Worm (Caenorhabditis elegans) whole organism, late embryonic: Measurements from ENCODE around the gene ced-7.

ENCODE experiments used
- C38D4.7 ChIP-seq: fragments of 200-800 bp; sonication (Bioruptor generic); optimal IDR thresholded peaks from 2 replicates; lab custom pipeline; 2018; ENCODE audit warnings: mild to moderate bottlenecking, missing genetic modification characterization, moderate library complexity, missing compliant biosample characterization
- F13H6.1 ChIP-seq: sonication (generic microtip); optimal IDR thresholded peaks from 2 replicates; lab custom pipeline; 2016; ENCODE audit warnings: missing genetic modification characterization, missing compliant biosample characterization
- T23F11.4 ChIP-seq: fragments of 200-800 bp; sonication (Bioruptor generic); optimal IDR thresholded peaks from 2 replicates; lab custom pipeline; 2018; ENCODE audit warnings: mild to moderate bottlenecking, missing genetic modification characterization, missing compliant biosample characterization
- ahr-1 ChIP-seq: sonication (generic microtip); optimal IDR thresholded peaks from 2 replicates; lab custom pipeline; 2016; ENCODE audit warnings: missing genetic modification characterization, missing compliant biosample characterization
- ama-1 ChIP-seq: fragments of 150-350 bp; optimal IDR thresholded peaks from 2 replicates; lab custom pipeline; 2014
- ceh-18 ChIP-seq: sonication (generic microtip); optimal IDR thresholded peaks from 2 replicates; lab custom pipeline; 2016; ENCODE audit warnings: missing genetic modification characterization, missing compliant biosample characterization
- ceh-24 ChIP-seq: sonication (generic microtip); optimal IDR thresholded peaks from 2 replicates; lab custom pipeline; 2016; ENCODE audit warnings: mild to moderate bottlenecking, missing genetic modification characterization, missing compliant biosample characterization
- ceh-30 ChIP-seq: fragments of 150-350 bp; optimal IDR thresholded peaks from 2 replicates; lab custom pipeline; 2014; ENCODE audit warnings: missing biosample characterization, missing genetic modification characterization
- ceh-31 ChIP-seq: sonication (generic microtip); optimal IDR thresholded peaks from 2 replicates; lab custom pipeline; 2016; ENCODE audit warnings: missing genetic modification characterization, missing compliant biosample characterization
- ceh-48 ChIP-seq: sonication (generic microtip); optimal IDR thresholded peaks from 2 replicates; lab custom pipeline; 2016; ENCODE audit warnings: missing genetic modification characterization, inconsistent platforms, missing compliant biosample characterization
- ceh-6 ChIP-seq: fragments of 200-800 bp; sonication (Bioruptor generic); optimal IDR thresholded peaks from 2 replicates; lab custom pipeline; 2018; ENCODE audit warnings: mild to moderate bottlenecking, missing genetic modification characterization, missing compliant biosample characterization
- ceh-9 ChIP-seq: sonication (generic microtip); optimal IDR thresholded peaks from 2 replicates; lab custom pipeline; 2016; ENCODE audit warnings: mild to moderate bottlenecking, missing genetic modification characterization, inconsistent platforms, missing compliant biosample characterization
- che-1 ChIP-seq: sonication (generic microtip); optimal IDR thresholded peaks from 2 replicates; lab custom pipeline; 2016; ENCODE audit warnings: mild to moderate bottlenecking, missing genetic modification characterization, missing compliant biosample characterization
- dmd-4 ChIP-seq: sonication (generic microtip); optimal IDR thresholded peaks from 2 replicates; lab custom pipeline; 2016; ENCODE audit warnings: borderline replicate concordance, missing genetic modification characterization, missing compliant biosample characterization
- elt-2 ChIP-seq: sonication (generic microtip); optimal IDR thresholded peaks from 2 replicates; lab custom pipeline; 2016; ENCODE audit warnings: missing genetic modification reagents, missing genetic modification characterization, missing compliant biosample characterization
- elt-4 ChIP-seq: sonication (generic microtip); optimal IDR thresholded peaks from 2 replicates; lab custom pipeline; 2016; ENCODE audit warnings: missing genetic modification characterization, missing compliant biosample characterization
- ets-4 ChIP-seq: sonication (generic microtip); optimal IDR thresholded peaks from 2 replicates; lab custom pipeline; 2016; ENCODE audit warnings: missing genetic modification characterization, missing compliant biosample characterization
- eyg-1 ChIP-seq: sonication (generic microtip); optimal IDR thresholded peaks from 2 replicates; lab custom pipeline; 2016; ENCODE audit warnings: missing genotype, missing genetic modification characterization, missing compliant biosample characterization
- fax-1 ChIP-seq: sonication (generic microtip); optimal IDR thresholded peaks from 2 replicates; lab custom pipeline; 2016; ENCODE audit warnings: missing genotype, missing genetic modification characterization, missing compliant biosample characterization
- hlh-30 ChIP-seq: sonication (generic microtip); optimal IDR thresholded peaks from 2 replicates; lab custom pipeline; 2017; ENCODE audit warnings: antibody characterized with exemption, missing genetic modification characterization, missing compliant biosample characterization; ENCODE audit not compliant: insufficient read depth
- lim-6 ChIP-seq: sonication (generic microtip); optimal IDR thresholded peaks from 2 replicates; lab custom pipeline; 2016; ENCODE audit warnings: missing genetic modification characterization, missing compliant biosample characterization
- lin-11 ChIP-seq: fragments of 200-800 bp; sonication (Bioruptor generic); optimal IDR thresholded peaks from 2 replicates; lab custom pipeline; 2018; ENCODE audit warnings: mild to moderate bottlenecking, missing genetic modification characterization, missing compliant biosample characterization
- nfya-1 ChIP-seq: sonication (generic microtip); optimal IDR thresholded peaks from 2 replicates; lab custom pipeline; 2017; ENCODE audit warnings: missing genetic modification characterization, mild to moderate bottlenecking, missing compliant biosample characterization, antibody characterized with exemption, moderate library complexity
- nhr-232 ChIP-seq: sonication (generic microtip); optimal IDR thresholded peaks from 2 replicates; lab custom pipeline; 2016; ENCODE audit warnings: missing genetic modification characterization, missing compliant biosample characterization
- odd-2 ChIP-seq: sonication (generic microtip); optimal IDR thresholded peaks from 2 replicates; lab custom pipeline; 2017; ENCODE audit warnings: antibody characterized with exemption, mild to moderate bottlenecking, missing genetic modification characterization, missing compliant biosample characterization
- pat-9 ChIP-seq: fragments of 200-800 bp; sonication (Bioruptor generic); optimal IDR thresholded peaks from 2 replicates; lab custom pipeline; 2018; ENCODE audit warnings: mild to moderate bottlenecking, missing genetic modification characterization, moderate library complexity, missing compliant biosample characterization
- pha-4 ChIP-seq: fragments of 150-350 bp; optimal IDR thresholded peaks from 2 replicates; lab custom pipeline; 2018; ENCODE audit warnings: missing biosample characterization, missing genetic modification reagents, missing genetic modification characterization
- pqm-1 ChIP-seq: sonication (generic microtip); optimal IDR thresholded peaks from 2 replicates; lab custom pipeline; 2016; ENCODE audit warnings: missing genetic modification characterization, missing compliant biosample characterization
- pros-1 ChIP-seq: fragments of 150-350 bp; optimal IDR thresholded peaks from 2 replicates; lab custom pipeline; 2014; ENCODE audit warnings: missing biosample characterization, missing genetic modification reagents, missing genetic modification characterization
- ref-2 ChIP-seq: sonication (generic microtip); optimal IDR thresholded peaks from 2 replicates; lab custom pipeline; 2016; ENCODE audit warnings: missing genetic modification characterization, missing compliant biosample characterization
- rnt-1 ChIP-seq: sonication (generic microtip); optimal IDR thresholded peaks from 2 replicates; lab custom pipeline; 2016; ENCODE audit warnings: missing genetic modification characterization, missing compliant biosample characterization
- sdc-2 ChIP-seq: sonication (generic microtip); optimal IDR thresholded peaks from 2 replicates; lab custom pipeline; 2016; ENCODE audit warnings: missing genotype, missing genetic modification characterization, missing compliant biosample characterization
- sox-4 ChIP-seq: sonication (generic microtip); optimal IDR thresholded peaks from 2 replicates; lab custom pipeline; 2017; ENCODE audit warnings: mild to moderate bottlenecking, missing genetic modification characterization, inconsistent platforms, missing compliant biosample characterization
- syd-9 ChIP-seq: sonication (generic microtip); optimal IDR thresholded peaks from 2 replicates; lab custom pipeline; 2016; ENCODE audit warnings: mild to moderate bottlenecking, missing genetic modification characterization, moderate library complexity, missing compliant biosample characterization
- tbx-2 ChIP-seq: sonication (generic microtip); optimal IDR thresholded peaks from 2 replicates; lab custom pipeline; 2016; ENCODE audit warnings: missing genetic modification characterization, missing compliant biosample characterization
- ttx-3 ChIP-seq: sonication (generic microtip); optimal IDR thresholded peaks from 2 replicates; lab custom pipeline; 2016; ENCODE audit warnings: missing genetic modification reagents, missing genetic modification characterization, missing compliant biosample characterization
- unc-42 ChIP-seq: sonication (generic microtip); optimal IDR thresholded peaks from 2 replicates; lab custom pipeline; 2016; ENCODE audit warnings: missing genotype, missing genetic modification characterization, missing compliant biosample characterization
- unc-55 ChIP-seq: sonication (generic microtip); optimal IDR thresholded peaks from 2 replicates; lab custom pipeline; 2017; ENCODE audit warnings: missing biosample characterization, missing genetic modification reagents, missing genetic modification characterization
- unc-86 ChIP-seq: sonication (generic microtip); optimal IDR thresholded peaks from 2 replicates; lab custom pipeline; 2016; ENCODE audit warnings: missing genetic modification characterization, missing compliant biosample characterization

Gene ced-7

DNA sequence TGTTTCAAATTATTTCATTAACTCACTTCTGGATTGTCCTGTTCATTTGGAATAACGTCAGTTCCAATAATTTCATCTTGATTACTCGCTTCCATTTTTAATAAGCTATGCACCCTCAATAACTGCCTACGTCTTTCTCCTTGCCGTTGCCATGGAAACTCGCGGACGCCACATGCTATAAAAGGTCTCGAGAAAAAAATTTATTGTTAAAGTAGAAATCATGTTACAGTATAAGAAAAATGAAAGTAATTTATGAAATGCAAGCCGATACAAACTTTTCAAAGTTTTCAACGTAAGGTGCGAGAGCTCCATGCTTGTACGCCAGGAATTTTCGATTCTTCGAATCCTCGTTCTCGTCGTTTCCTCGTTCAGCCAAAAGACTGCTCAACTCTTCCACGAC, 32.2 kb upstream of the ced-7 start, which contains the start of gene bbs-4:
TSS of gene bbs-4 (minus strand) at position 101 of the 400 bp plus-strand sequence.
- no peak for TF ChIP-seq pqm-1 (tag; lab: Kevin White, UChicago)
- TF ChIP-seq lim-6 (tag; lab: Kevin White, UChicago) = no peak
- no peak for TF ChIP-seq hlh-30 (tag; lab: Kevin White, UChicago)
- no peak for TF ChIP-seq pros-1 (tag; lab: Kevin White, UChicago)
- no peak for TF ChIP-seq unc-55 (GFP tag; lab: Kevin White, UChicago)
- no peak for TF ChIP-seq ref-2 (tag; lab: Kevin White, UChicago)
- TF ChIP-seq C38D4.7 = no peak
- no peak for TF ChIP-seq ceh-9 (tag; lab: Kevin White, UChicago)
- no peak for TF ChIP-seq ceh-6 (GFP tag; lab: Kevin White, UChicago)
- no peak for TF ChIP-seq ttx-3 (tag; lab: Kevin White, UChicago)
- TF ChIP-seq che-1 (tag; lab: Kevin White, UChicago) = no peak
- TF ChIP-seq dmd-4 (tag; lab: Kevin White, UChicago) = no peak
- no peak for TF ChIP-seq pha-4
- TF ChIP-seq ceh-18 (tag; lab: Kevin White, UChicago) = no peak
- no peak for TF ChIP-seq sdc-2 (tag; lab: Kevin White, UChicago)
- no peak for TF ChIP-seq ama-1 (lab: Kevin White, UChicago)
- no peak for TF ChIP-seq ahr-1 (tag; lab: Kevin White, UChicago)
- TF ChIP-seq elt-4 (tag; lab: Kevin White, UChicago) = no peak
- TF ChIP-seq pat-9 (tag; lab: Kevin White, UChicago) = no peak

ce11 chrIII:9608650-9609049, 28.8 kb upstream of the ced-7 start, which contains the start of gene clec-161:
TSS of gene clec-161 (minus strand) at chrIII:9608750.
- TF ChIP-seq pat-9 (tag; lab: Kevin White, UChicago) (no peak), pros-1 (tag; lab: Kevin White, UChicago) (no peak), unc-42 (tag; lab: Kevin White, UChicago) (no peak), ceh-48 (tag; lab: Kevin White, UChicago) (no peak), ceh-31 (tag; lab: Kevin White, UChicago) (no peak), nfya-1 (tag; lab: Kevin White, UChicago) (no peak), tbx-2 (tag; lab: Kevin White, UChicago) (no peak)

DNA sequence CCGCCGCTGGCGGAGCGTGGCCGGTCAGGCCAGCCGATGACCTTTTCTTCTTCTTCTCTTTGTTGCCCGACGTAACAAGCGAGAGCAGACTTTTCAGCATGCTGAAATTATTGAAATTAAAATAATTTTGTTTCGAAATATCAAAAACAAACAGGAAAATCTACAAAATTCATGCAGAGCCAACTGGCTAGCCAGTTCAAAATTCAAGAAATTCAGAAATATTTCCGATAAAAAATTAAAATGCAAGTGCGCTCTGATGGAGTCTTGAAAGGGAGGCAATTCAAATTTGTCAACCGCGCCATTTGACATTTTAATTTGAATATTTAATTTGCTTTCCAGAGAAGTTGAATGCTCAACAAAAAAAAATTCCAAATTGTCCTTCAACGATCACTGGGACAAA, 20.8 kb upstream of the ced-7 start, which contains the start of gene F58A4.2:
TSS of gene F58A4.2 (minus strand) at position 101 of the 400 bp plus-strand sequence.
- TF ChIP-seq ceh-9 (tag; lab: Kevin White, UChicago) (no peak), pha-4 (no peak), ceh-24 (tag; lab: Kevin White, UChicago) (no peak), elt-4 (tag; lab: Kevin White, UChicago) (no peak), fax-1 (tag; lab: Kevin White, UChicago) (no peak)

- TF ChIP-seq che-1 (tag; lab: Kevin White, UChicago) = no peak
- TF ChIP-seq nhr-232 (tag; lab: Kevin White, UChicago) = no peak
- no peak for TF ChIP-seq sox-4 (tag; lab: Kevin White, UChicago)
- no peak for TF ChIP-seq lin-11
- TF ChIP-seq elt-4 (tag; lab: Kevin White, UChicago) = no peak
- TF ChIP-seq elt-2 = no peak
- no peak for TF ChIP-seq rnt-1
- TF ChIP-seq F13H6.1 (tag; lab: Kevin White, UChicago) = no peak
Measured at ce11 chrIII:9598168-9598567, 18.3 kb upstream of the ced-7 start, which contains the start of gene F58A4.1. TSS of gene F58A4.1 (plus strand) at chrIII:9598468.

DNA sequence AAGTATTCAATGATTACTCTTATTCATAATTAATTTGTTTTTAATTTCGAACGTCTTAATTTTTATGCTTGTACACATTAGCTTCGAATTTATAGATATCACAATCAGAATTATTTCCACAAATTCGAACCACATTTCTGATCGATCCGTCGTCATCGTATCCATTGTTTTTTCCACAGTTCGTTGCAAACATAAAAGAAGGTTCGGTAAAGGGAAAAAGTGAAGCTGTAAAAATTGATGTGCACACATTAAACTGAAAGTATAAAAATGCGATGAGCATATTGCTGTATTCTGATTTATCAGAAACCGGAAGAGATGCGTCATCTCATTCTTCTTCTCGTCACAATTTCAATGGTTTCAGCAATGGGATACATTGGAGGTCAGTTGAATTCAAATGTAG, 17.2 kb upstream of the ced-7 start, which contains the start of gene C48B4.12:
TSS of gene C48B4.12 (plus strand) at position 301 of the 400 bp plus-strand sequence.
- TF ChIP-seq nhr-232 (tag; lab: Kevin White, UChicago) = no peak
- TF ChIP-seq ahr-1 (tag; lab: Kevin White, UChicago) = no peak
- TF ChIP-seq unc-86 (tag; lab: Kevin White, UChicago) = no peak
- no peak for TF ChIP-seq ceh-31 (tag; lab: Kevin White, UChicago)
- no peak for TF ChIP-seq syd-9 (tag; lab: Kevin White, UChicago)
- TF ChIP-seq ets-4 (tag; lab: Kevin White, UChicago) = no peak
- no peak for TF ChIP-seq ceh-30
- no peak for TF ChIP-seq sdc-2 (tag; lab: Kevin White, UChicago)
- TF ChIP-seq elt-4 (tag; lab: Kevin White, UChicago) = no peak
- TF ChIP-seq eyg-1 (tag; lab: Kevin White, UChicago) = no peak
- no peak for TF ChIP-seq odd-2
- no peak for TF ChIP-seq T23F11.4 (GFP tag; lab: Kevin White, UChicago)
